Worm (Caenorhabditis elegans) whole organism, L4 larva: ENCODE data around the gene acr-7.

Experiments
- D1046.2 ChIP-seq: fragments of 200-800 bp; sonication (Bioruptor generic); IDR thresholded peaks from 2 replicates; pipeline ENCODE4 v1.3.6; 2022; ENCODE audit warnings: missing genetic modification characterization, missing compliant biosample characterization
- F26F4.8 ChIP-seq: fragments of 200-800 bp; sonication (Bioruptor generic); conservative IDR thresholded peaks from 2 replicates; pipeline ENCODE4 v1.3.6; 2022; ENCODE audit warnings: missing genetic modification characterization, missing compliant biosample characterization
- F37D6.2 ChIP-seq: sonication (generic microtip); optimal IDR thresholded peaks from 2 replicates; lab custom pipeline; 2016; ENCODE audit warnings: mild to moderate bottlenecking, missing genetic modification characterization, missing compliant biosample characterization
- F44E2.7 ChIP-seq: fragments of 200-800 bp; sonication (Bioruptor generic); IDR thresholded peaks from 2 replicates; pipeline ENCODE4 v2.1.2; 2022; ENCODE audit warnings: missing genetic modification characterization, missing compliant biosample characterization
- F49E8.2 ChIP-seq: sonication (generic microtip); optimal IDR thresholded peaks from 2 replicates; lab custom pipeline; 2016; ENCODE audit warnings: missing compliant biosample characterization, mild to moderate bottlenecking, missing genetic modification characterization, borderline replicate concordance
- T26A8.4 ChIP-seq: fragments of 200-800 bp; sonication (Bioruptor generic); IDR thresholded peaks from 2 replicates; pipeline ENCODE4 v1.3.6; 2022; ENCODE audit warnings: missing genetic modification characterization, missing compliant biosample characterization
- Y105C5A.15 ChIP-seq: fragments of 200-800 bp; sonication (Bioruptor generic); IDR thresholded peaks from 2 replicates; pipeline ENCODE4 v1.3.6; 2022; ENCODE audit warnings: missing genetic modification characterization, missing compliant biosample characterization
- aly-2 ChIP-seq: sonication (generic microtip); optimal IDR thresholded peaks from 2 replicates; lab custom pipeline; 2018; ENCODE audit warnings: missing biosample characterization, missing genetic modification characterization
- ama-1 ChIP-seq: fragments of 150-350 bp; optimal IDR thresholded peaks from 2 replicates; lab custom pipeline; 2014; ENCODE audit warnings: inconsistent platforms, mixed read lengths
- arid-1 ChIP-seq: fragments of 200-800 bp; sonication (Bioruptor generic); conservative IDR thresholded peaks from 2 replicates; pipeline ENCODE4 v1.3.6; 2022; ENCODE audit warnings: missing genetic modification reagents, missing genetic modification characterization, missing compliant biosample characterization
- ceh-32 ChIP-seq: sonication (generic microtip); optimal IDR thresholded peaks from 2 replicates; lab custom pipeline; 2016; ENCODE audit warnings: mild to moderate bottlenecking, missing genetic modification characterization, missing compliant biosample characterization; ENCODE audit not compliant: poor library complexity
- ceh-44 ChIP-seq: fragments of 200-800 bp; sonication (Bioruptor generic); IDR thresholded peaks from 2 replicates; pipeline ENCODE4 v1.3.6; 2022; ENCODE audit warnings: missing genetic modification reagents, missing genetic modification characterization, missing compliant biosample characterization
- ces-1 ChIP-seq: fragments of 150-350 bp; sonication (generic microtip); optimal IDR thresholded peaks from 4 replicates; lab custom pipeline; 2014; ENCODE audit warnings: missing biosample characterization, missing genetic modification reagents, missing genetic modification characterization
- daf-16 ChIP-seq, 3 experiments: sonication (generic microtip); optimal IDR thresholded peaks; 2 replicates each; lab custom pipeline; 2016 to 2017; ENCODE audit warnings: missing genetic modification characterization in 3 of 3, missing genetic modification reagents in 3 of 3, mild to moderate bottlenecking in 2 of 3, missing compliant biosample characterization in 2 of 3, missing biosample characterization in 1 of 3, moderate library complexity in 1 of 3
- daf-19 ChIP-seq: fragments of 200-800 bp; sonication (Bioruptor generic); conservative IDR thresholded peaks from 2 replicates; pipeline ENCODE4 v1.3.6; 2022; ENCODE audit warnings: missing genetic modification characterization, missing compliant biosample characterization
- daf-8 ChIP-seq: fragments of 200-800 bp; sonication (Bioruptor generic); IDR thresholded peaks from 2 replicates; pipeline ENCODE4 v1.3.6; 2022; ENCODE audit warnings: missing genetic modification characterization, missing compliant biosample characterization
- dpl-1 ChIP-seq: fragments of 150-350 bp; optimal IDR thresholded peaks from 2 replicates; lab custom pipeline; 2014; ENCODE audit warnings: missing biosample characterization, missing genetic modification reagents, missing genetic modification characterization
- dve-1 ChIP-seq: sonication (generic microtip); optimal IDR thresholded peaks from 2 replicates; lab custom pipeline; 2017; ENCODE audit warnings: antibody characterized with exemption, mild to moderate bottlenecking, missing genetic modification characterization, missing compliant biosample characterization; ENCODE audit not compliant: insufficient read depth
- fkh-10 ChIP-seq: fragments of 150-350 bp; optimal IDR thresholded peaks from 2 replicates; lab custom pipeline; 2014; ENCODE audit warnings: missing biosample characterization, missing genetic modification reagents, missing genetic modification characterization
- hif-1 ChIP-seq, 2 experiments: sonication (generic microtip); optimal IDR thresholded peaks; 2 replicates each; lab custom pipeline; 2016 to 2017; ENCODE audit warnings: missing compliant biosample characterization in 2 of 2, missing genetic modification characterization in 2 of 2, missing genetic modification reagents in 2 of 2, missing genotype in 2 of 2, mild to moderate bottlenecking in 1 of 2
- hlh-11 ChIP-seq: fragments of 200-800 bp; sonication (Bioruptor generic); optimal IDR thresholded peaks from 2 replicates; lab custom pipeline; 2018; ENCODE audit warnings: mild to moderate bottlenecking, missing genetic modification characterization, missing compliant biosample characterization
- hlh-30 ChIP-seq: sonication (generic microtip); optimal IDR thresholded peaks from 2 replicates; lab custom pipeline; 2017; ENCODE audit warnings: antibody characterized with exemption, mild to moderate bottlenecking, missing genetic modification characterization, missing compliant biosample characterization; ENCODE audit not compliant: insufficient read depth
- hmg-1.1 ChIP-seq: fragments of 200-800 bp; sonication (Bioruptor generic); IDR thresholded peaks from 2 replicates; pipeline ENCODE4 v1.3.6; 2022; ENCODE audit warnings: missing genetic modification reagents, missing genetic modification characterization, missing compliant biosample characterization
- lim-7 ChIP-seq: fragments of 200-800 bp; sonication (Bioruptor generic); IDR thresholded peaks from 2 replicates; pipeline ENCODE4 v1.3.6; 2022; ENCODE audit warnings: missing genetic modification characterization, missing compliant biosample characterization
- lin-13 ChIP-seq: fragments of 150-350 bp; optimal IDR thresholded peaks from 2 replicates; lab custom pipeline; 2014; ENCODE audit warnings: missing biosample characterization, missing genetic modification reagents, missing genetic modification characterization
- lir-3 ChIP-seq: sonication (generic microtip); optimal IDR thresholded peaks from 2 replicates; lab custom pipeline; 2016; ENCODE audit warnings: mild to moderate bottlenecking, missing genetic modification characterization, missing compliant biosample characterization
- lsy-2 ChIP-seq, 2 experiments: fragments of 150-350 bp in 1 of 2; sonication (generic microtip) in 1 of 2; optimal IDR thresholded peaks; 2 replicates each; lab custom pipeline; 2014 to 2017; ENCODE audit warnings: missing biosample characterization in 2 of 2, missing genetic modification characterization in 2 of 2
- madf-5 ChIP-seq, 2 experiments: fragments of 200-800 bp; sonication (Bioruptor generic); IDR thresholded peaks; 2 replicates each; pipeline ENCODE4 v1.3.6; 2022; ENCODE audit warnings: missing compliant biosample characterization in 2 of 2, missing genetic modification characterization in 2 of 2
- mdl-1 ChIP-seq, 2 experiments: fragments of 150-350 bp in 1 of 2; sonication (generic microtip) in 1 of 2; optimal IDR thresholded peaks; 2 replicates each; lab custom pipeline; 2014 to 2017; ENCODE audit warnings: missing biosample characterization in 2 of 2, missing genetic modification characterization in 2 of 2
- mep-1 ChIP-seq: fragments of 150-350 bp; sonication (generic microtip); optimal IDR thresholded peaks from 3 replicates; lab custom pipeline; 2014; ENCODE audit warnings: missing biosample characterization, missing genetic modification characterization
- mes-2 ChIP-seq: sonication (generic microtip); optimal IDR thresholded peaks from 2 replicates; lab custom pipeline; 2016; ENCODE audit warnings: missing genotype, mild to moderate bottlenecking, missing genetic modification characterization, missing compliant biosample characterization; ENCODE audit not compliant: poor library complexity, severe bottlenecking
- mxl-3 ChIP-seq: fragments of 200-800 bp; sonication (Bioruptor generic); optimal IDR thresholded peaks from 2 replicates; lab custom pipeline; 2018; ENCODE audit warnings: mild to moderate bottlenecking, missing genetic modification characterization, missing compliant biosample characterization
- nhr-11 ChIP-seq: fragments of 150-350 bp; optimal IDR thresholded peaks from 2 replicates; lab custom pipeline; 2014; ENCODE audit warnings: missing biosample characterization, missing genetic modification characterization
- nhr-25 ChIP-seq: sonication (generic microtip); optimal IDR thresholded peaks from 2 replicates; lab custom pipeline; 2017; ENCODE audit warnings: missing genetic modification characterization, mild to moderate bottlenecking, missing compliant biosample characterization, antibody characterized with exemption, moderate library complexity, borderline replicate concordance; ENCODE audit not compliant: insufficient read depth
- nhr-28 ChIP-seq: fragments of 150-350 bp; optimal IDR thresholded peaks from 2 replicates; lab custom pipeline; 2014; ENCODE audit warnings: missing biosample characterization, missing genetic modification characterization
- nhr-42 ChIP-seq: fragments of 200-800 bp; sonication (Bioruptor generic); IDR thresholded peaks from 2 replicates; pipeline ENCODE4 v1.3.6; 2022; ENCODE audit warnings: missing genetic modification characterization, missing compliant biosample characterization
- nhr-6 ChIP-seq: fragments of 150-350 bp; optimal IDR thresholded peaks from 2 replicates; lab custom pipeline; 2014; ENCODE audit warnings: missing biosample characterization, missing genetic modification characterization
- nhr-76 ChIP-seq: fragments of 150-350 bp; optimal IDR thresholded peaks from 2 replicates; lab custom pipeline; 2014; ENCODE audit warnings: missing biosample characterization, missing genetic modification characterization
- pqm-1 ChIP-seq: sonication (generic microtip); optimal IDR thresholded peaks from 2 replicates; lab custom pipeline; 2017; ENCODE audit warnings: missing biosample characterization, missing genetic modification characterization
- rbr-2 ChIP-seq: sonication (generic microtip); optimal IDR thresholded peaks from 2 replicates; lab custom pipeline; 2016; ENCODE audit warnings: missing genotype, missing genetic modification characterization, missing compliant biosample characterization
- unc-39 ChIP-seq: sonication (generic microtip); optimal IDR thresholded peaks from 2 replicates; lab custom pipeline; 2017; ENCODE audit warnings: missing biosample characterization, missing genetic modification characterization
- unc-62 ChIP-seq, 3 experiments: fragments of 150-350 bp in 1 of 3; sonication (generic microtip); optimal IDR thresholded peaks in 2 of 3; peaks in 1 of 3; 1 replicate in 1 of 3; 2 replicates in 2 of 3; lab custom pipeline; 2014 to 2017; ENCODE audit warnings: missing biosample characterization in 3 of 3, missing genetic modification characterization in 3 of 3, missing genetic modification reagents in 3 of 3, missing genotype in 1 of 3
- vab-7 ChIP-seq: fragments of 200-800 bp; sonication (Bioruptor generic); IDR thresholded peaks from 2 replicates; pipeline ENCODE4 v1.3.6; 2022; ENCODE audit warnings: missing genetic modification reagents, missing genetic modification characterization, missing compliant biosample characterization
- ztf-7 ChIP-seq: fragments of 150-350 bp; optimal IDR thresholded peaks from 2 replicates; lab custom pipeline; 2014; ENCODE audit warnings: missing biosample characterization, missing genetic modification characterization

Gene acr-7

DNA sequence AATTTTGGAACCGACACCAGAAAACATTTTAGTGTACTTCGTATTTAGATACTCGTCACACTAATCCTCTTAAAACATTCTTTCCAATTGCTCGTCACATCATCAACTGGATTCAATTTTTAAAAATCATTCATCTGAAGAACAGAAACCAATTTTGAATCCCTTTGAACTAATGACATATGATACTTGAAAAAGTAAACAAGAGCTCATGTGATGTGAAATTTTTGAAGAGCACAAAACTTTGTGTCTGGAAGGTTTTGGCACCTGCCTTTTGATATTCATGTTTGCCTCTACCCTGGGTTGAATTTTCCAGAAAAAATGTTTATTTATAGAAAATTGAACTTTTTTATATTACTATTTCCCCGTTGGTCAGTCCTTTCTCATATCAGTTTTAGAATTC lies 39.2 kb upstream of the acr-7 start (continued):
- TF ChIP-seq aly-2 (tag; lab: Kevin White, UChicago) (no peak), ceh-44 (no peak), mdl-1 (tag; optimal IDR thresholded peaks at IDR 0.05; lab: Kevin White, UChicago) (no peak), mep-1 (tag; lab: Kevin White, UChicago) (no peak), arid-1 (GFP tag; lab: Robert Waterston, UW) (no peak), nhr-42 (GFP tag; lab: Robert Waterston, UW) (no peak), hlh-11 (tag; lab: Kevin White, UChicago) (no peak), pqm-1 (tag; lab: Kevin White, UChicago) (no peak), dpl-1 (GFP tag; lab: Kevin White, UChicago) (no peak), nhr-25 (tag; lab: Kevin White, UChicago) (no peak), ztf-7 (tag; lab: Kevin White, UChicago) (no peak), daf-8 (GFP tag; lab: Robert Waterston, UW) (no peak)

- TF ChIP-seq nhr-28 (peak; percentile 1), hif-1 (tag; optimal IDR thresholded peaks at IDR 0.05; lab: Kevin White, UChicago) (peak in 1 of 2 experiments; percentile 31), mdl-1 (tag; optimal IDR thresholded peaks at IDR 0.05; lab: Kevin White, UChicago) (peak in 1 of 2 experiments; percentile 63), Y105C5A.15 (GFP tag; lab: Robert Waterston, UW) (no peak), hlh-11 (tag; lab: Kevin White, UChicago) (peak; percentile 46), hmg-1.1 (GFP tag; lab: Robert Waterston, UW) (peak; percentile 54; the same call in 1 of the 2 replicates), F49E8.2 (tag; lab: Kevin White, UChicago) (no peak), D1046.2 (GFP tag; lab: Robert Waterston, UW) (no peak), nhr-11 (tag; lab: Kevin White, UChicago) (peak; percentile 95), lin-13 (GFP tag; lab: Kevin White, UChicago) (no peak), mxl-3 (no peak), nhr-76 (tag; lab: Kevin White, UChicago) (no peak), unc-62 (GFP tag; optimal IDR thresholded peaks at IDR 0.05 in 1 of 2; lab: Kevin White, UChicago) (no peak), unc-62 (tag; optimal IDR thresholded peaks at IDR 0.05; lab: Kevin White, UChicago) (no peak), ces-1 (GFP tag; lab: Kevin White, UChicago) (peak; percentile 39), lim-7 (GFP tag; lab: Robert Waterston, UW) (no peak), rbr-2 (tag; lab: Kevin White, UChicago) (peak; percentile 63), lir-3 (tag; lab: Kevin White, UChicago) (no peak), unc-39 (tag; lab: Kevin White, UChicago) (no peak), daf-16 (GFP tag; optimal IDR thresholded peaks at IDR 0.05; lab: Kevin White, UChicago) (no peak), daf-16 (tag; optimal IDR thresholded peaks at IDR 0.05; lab: Kevin White, UChicago) (peak; percentile 32), vab-7 (GFP tag; lab: Robert Waterston, UW) (no peak), dve-1 (tag; lab: Kevin White, UChicago) (peak; percentile 4), ceh-32 (tag; lab: Kevin White, UChicago) (no peak), nhr-6 (no peak), F37D6.2 (tag; lab: Kevin White, UChicago) (peak; percentile 18), ama-1 (lab: Kevin White, UChicago) (no peak), lsy-2 (tag; optimal IDR thresholded peaks at IDR 0.05; lab: Kevin White, UChicago) (peak; percentile 41 to 66), madf-5 (GFP tag; IDR thresholded peaks at IDR 0.05; lab: Robert Waterston, UW) (no peak), hlh-30 (tag; lab: Kevin White, UChicago) (peak; percentile 79), fkh-10 (GFP tag; lab: Kevin White, UChicago) (peak; percentile 50), daf-19 (GFP tag; lab: Robert Waterston, UW) (no peak), mep-1 (tag; lab: Kevin White, UChicago) (peak; percentile 62), F44E2.7 (no peak), T26A8.4 (no peak), mes-2 (tag; lab: Kevin White, UChicago) (peak; percentile 8), nhr-25 (tag; lab: Kevin White, UChicago) (peak; percentile 37), F26F4.8 (GFP tag; lab: Robert Waterston, UW) (no peak)
- TF ChIP-seq, all 104 proteins: peak for 17
Observed at ce11 chrII:7887295-7887694, 37.7 kb upstream of the acr-7 start.
